Worm (Caenorhabditis elegans) whole organism, L4/young adult: ENCODE measurements around the gene nlf-1.

Experiments
- W03F9.2 ChIP-seq: fragments of 150-350 bp; optimal IDR thresholded peaks from 2 replicates; lab custom pipeline; 2014; ENCODE audit warnings: missing biosample characterization, missing genetic modification characterization
- dao-5 ChIP-seq: sonication (generic microtip); optimal IDR thresholded peaks from 2 replicates; lab custom pipeline; 2016; ENCODE audit warnings: missing genotype, missing genetic modification characterization, moderate library complexity, missing compliant biosample characterization
- him-1 ChIP-seq: sonication (generic microtip); optimal IDR thresholded peaks from 2 replicates; lab custom pipeline; 2016; ENCODE audit warnings: missing genotype, missing genetic modification reagents, missing genetic modification characterization, missing compliant biosample characterization

ce11 chrX:1027370-1027769, 10.0 kb upstream of the nlf-1 start:
- TF ChIP-seq him-1 (tag; lab: Kevin White, UChicago) (no peak), W03F9.2 (tag; lab: Kevin White, UChicago) (no peak), dao-5 (tag; lab: Kevin White, UChicago) (no peak)
